Worm (Caenorhabditis elegans): ENCODE data around the gene K04C2.7.

ce11 chrIII:6850255-6850654 is 30.6 kb upstream of the K04C2.7 start, which contains the start of gene srv-1:
- no peak for TF ChIP-seq lin-13 (GFP tag; optimal IDR thresholded peaks at IDR 0.05)
- no peak for TF ChIP-seq mep-1 (tag; optimal IDR thresholded peaks at IDR 0.05)
- TF ChIP-seq nhr-76 (tag; optimal IDR thresholded peaks at IDR 0.05) = no peak
- TF ChIP-seq fos-1 (tag; optimal IDR thresholded peaks at IDR 0.05) = peak; percentile 43
- TF ChIP-seq zfp-2 (tag; optimal IDR thresholded peaks at IDR 0.05) = no peak
- no peak for TF ChIP-seq pha-4 (GFP tag; IDR thresholded peaks at IDR 0.05)
- TF ChIP-seq pha-4 (tag; optimal IDR thresholded peaks at IDR 0.05) = no peak
- no peak for TF ChIP-seq ztf-11 (tag; optimal IDR thresholded peaks at IDR 0.05)
- TF ChIP-seq egl-43 (GFP tag; IDR thresholded peaks at IDR 0.05) = no peak
- no peak for TF ChIP-seq tag-97 (GFP tag; IDR thresholded peaks at IDR 0.05)
- no peak for TF ChIP-seq ces-1 (GFP tag; optimal IDR thresholded peaks at IDR 0.05)
- TF ChIP-seq nhr-28 (tag; optimal IDR thresholded peaks at IDR 0.05) = peak; percentile 75
